In the genomic region with DNA sequence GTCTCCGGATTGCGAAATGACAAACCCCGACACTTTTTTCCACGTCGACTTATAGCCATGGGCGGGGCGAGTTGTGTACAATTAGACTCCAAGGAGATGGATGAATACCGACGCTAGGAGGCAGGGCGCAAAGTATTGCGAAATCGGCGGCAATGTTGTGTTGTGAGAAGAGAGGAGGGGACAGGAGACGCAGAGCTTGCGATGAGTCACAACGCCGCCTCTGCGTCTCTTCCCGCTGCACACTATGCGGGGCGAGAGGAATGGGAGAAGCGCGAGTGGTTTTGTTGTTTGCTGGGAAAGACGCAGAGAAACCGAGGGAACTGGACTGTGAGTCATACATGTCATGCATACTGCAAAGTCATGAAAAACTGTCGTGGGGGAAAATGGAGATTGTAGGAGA, we compare ENCODE assay signal across 2 worm cellular contexts.
TF ChIP-seq lines count a peak whose summit lies in the region.

No protein-coding gene starts in this region.

TF ChIP-seq in whole organism, L4 larva, 104 proteins besides CTCF, POLR2A, EP300 and RAD21 (continued from another document):
- TF ChIP-seq nhr-111 (GFP tag; optimal IDR thresholded peaks at IDR 0.05; lab: Kevin White, UChicago) = no peak
- TF ChIP-seq zfp-3 (GFP tag; conservative IDR thresholded peaks at IDR 0.05; lab: Robert Waterston, UW) = 0 out of 2 replicates have a peak, but pooled peaks have one; percentile 22
- peak in 1 of 2 experiments; percentile 97 for TF ChIP-seq unc-62 (GFP tag; optimal IDR thresholded peaks at IDR 0.05 in 1 of 2; lab: Kevin White, UChicago)
- no peak for TF ChIP-seq unc-62 (tag; optimal IDR thresholded peaks at IDR 0.05; lab: Kevin White, UChicago)
- peak; percentile 80 for TF ChIP-seq nhr-10 (tag; optimal IDR thresholded peaks at IDR 0.05; lab: Kevin White, UChicago)
- no peak for TF ChIP-seq tag-97 (GFP tag; IDR thresholded peaks at IDR 0.05; lab: Robert Waterston, UW)
- peak; percentile 73 for TF ChIP-seq ztf-7 (tag; optimal IDR thresholded peaks at IDR 0.05; lab: Kevin White, UChicago)
- TF ChIP-seq zfp-2 (tag; optimal IDR thresholded peaks at IDR 0.05; lab: Kevin White, UChicago) = peak; percentile 9
- TF ChIP-seq pqm-1 (tag; optimal IDR thresholded peaks at IDR 0.05; lab: Kevin White, UChicago) = peak; percentile 28
- no peak for TF ChIP-seq skn-1 (tag; optimal IDR thresholded peaks at IDR 0.05; lab: Kevin White, UChicago)
- peak; percentile 67 for TF ChIP-seq ctbp-1 (GFP tag; IDR thresholded peaks at IDR 0.05; lab: Robert Waterston, UW)
- TF ChIP-seq Y75B8A.6 (GFP tag; IDR thresholded peaks at IDR 0.05; lab: Robert Waterston, UW) = 0 out of 2 replicates have a peak, but pooled peaks have one; percentile 8
- peak; percentile 45 for TF ChIP-seq fkh-10 (GFP tag; optimal IDR thresholded peaks at IDR 0.05; lab: Kevin White, UChicago)
- TF ChIP-seq mdt-29 (GFP tag; IDR thresholded peaks at IDR 0.05; lab: Robert Waterston, UW) = 0 out of 2 replicates have a peak, but pooled peaks have one; percentile 27
- TF ChIP-seq lin-15B (tag; optimal IDR thresholded peaks at IDR 0.05; lab: Kevin White, UChicago) = no peak
- TF ChIP-seq Y105C5A.15 (GFP tag; IDR thresholded peaks at IDR 0.05; lab: Robert Waterston, UW) = 0 out of 2 replicates have a peak, but pooled peaks have one; percentile 45
- TF ChIP-seq aha-1 (tag; lab: Kevin White, UChicago) = peak; percentile 99
- peak; percentile 93 for TF ChIP-seq pha-4 (GFP tag; IDR thresholded peaks at IDR 0.05; lab: Robert Waterston, UW)
- TF ChIP-seq pha-4 (tag; optimal IDR thresholded peaks at IDR 0.05; lab: Kevin White, UChicago) = peak; percentile 82
- TF ChIP-seq nhr-28 (tag; optimal IDR thresholded peaks at IDR 0.05; lab: Kevin White, UChicago) = peak; percentile 96
- TF ChIP-seq daf-12 (tag; optimal IDR thresholded peaks at IDR 0.05; lab: Kevin White, UChicago) = no peak
- peak; percentile 63 to 82 for TF ChIP-seq lsy-2 (tag; optimal IDR thresholded peaks at IDR 0.05; lab: Kevin White, UChicago)
- no peak for TF ChIP-seq ceh-28 (tag; optimal IDR thresholded peaks at IDR 0.05; lab: Kevin White, UChicago)
- no peak for TF ChIP-seq lin-39 (tag; optimal IDR thresholded peaks at IDR 0.05; lab: Kevin White, UChicago)
- TF ChIP-seq F49E8.2 (tag; optimal IDR thresholded peaks at IDR 0.05; lab: Kevin White, UChicago; ENCODE audit: borderline replicate concordance) = no peak
- peak; percentile 96 for TF ChIP-seq hlh-30 (tag; optimal IDR thresholded peaks at IDR 0.05; lab: Kevin White, UChicago; ENCODE audit: insufficient read depth)
- peak in 1 of 2 experiments; percentile 32; a peak in 1 of 4 replicates for TF ChIP-seq madf-5 (GFP tag; IDR thresholded peaks at IDR 0.05; lab: Robert Waterston, UW)
- TF ChIP-seq attf-4 (tag; optimal IDR thresholded peaks at IDR 0.05; lab: Kevin White, UChicago) = peak; percentile 70
- TF ChIP-seq mxl-3 (GFP tag; optimal IDR thresholded peaks at IDR 0.05; lab: Kevin White, UChicago) = peak; percentile 93
- no peak for TF ChIP-seq F44E2.7 (GFP tag; IDR thresholded peaks at IDR 0.05; lab: Robert Waterston, UW)
- peak; percentile 28 for TF ChIP-seq snpc-4 (tag; optimal IDR thresholded peaks at IDR 0.05; lab: Kevin White, UChicago)
- no peak for TF ChIP-seq ZK546.5 (tag; optimal IDR thresholded peaks at IDR 0.05; lab: Kevin White, UChicago)
- no peak for TF ChIP-seq D1046.2 (GFP tag; IDR thresholded peaks at IDR 0.05; lab: Robert Waterston, UW)
- TF ChIP-seq nhr-76 (tag; optimal IDR thresholded peaks at IDR 0.05; lab: Kevin White, UChicago) = no peak
- peak; percentile 88 for TF ChIP-seq nhr-25 (tag; optimal IDR thresholded peaks at IDR 0.05; lab: Kevin White, UChicago; ENCODE audit: borderline replicate concordance, insufficient read depth)
- TF ChIP-seq mdl-1 (tag; optimal IDR thresholded peaks at IDR 0.05; lab: Kevin White, UChicago) = peak; percentile 84 to 95
- no peak for TF ChIP-seq egl-27 (tag; optimal IDR thresholded peaks at IDR 0.05; lab: Kevin White, UChicago)
- no peak for TF ChIP-seq R02D3.7 (tag; optimal IDR thresholded peaks at IDR 0.05; lab: Kevin White, UChicago)
- TF ChIP-seq nhr-11 (tag; optimal IDR thresholded peaks at IDR 0.05; lab: Kevin White, UChicago) = peak; percentile 93
- peak; percentile 80 for TF ChIP-seq dmd-9 (GFP tag; IDR thresholded peaks at IDR 0.05; lab: Robert Waterston, UW)
- TF ChIP-seq sdz-12 (GFP tag; optimal IDR thresholded peaks at IDR 0.05; lab: Kevin White, UChicago) = no peak
- TF ChIP-seq F10B5.3 (tag; optimal IDR thresholded peaks at IDR 0.05; lab: Kevin White, UChicago) = peak; percentile 59
- peak; percentile 44 for TF ChIP-seq lin-13 (GFP tag; optimal IDR thresholded peaks at IDR 0.05; lab: Kevin White, UChicago)
- TF ChIP-seq lin-1 (GFP tag; IDR thresholded peaks at IDR 0.05; lab: Robert Waterston, UW) = peak; percentile 91
- TF ChIP-seq mes-2 (tag; optimal IDR thresholded peaks at IDR 0.05; lab: Kevin White, UChicago; ENCODE audit: poor library complexity, severe bottlenecking) = peak; percentile 72
- no peak for TF ChIP-seq aly-2 (tag; optimal IDR thresholded peaks at IDR 0.05; lab: Kevin White, UChicago)
- peak; percentile 50 for TF ChIP-seq spr-3 (GFP tag; optimal IDR thresholded peaks at IDR 0.05; lab: Kevin White, UChicago)
- TF ChIP-seq F26F4.8 (GFP tag; conservative IDR thresholded peaks at IDR 0.05; lab: Robert Waterston, UW) = no peak
- TF ChIP-seq unc-130 (GFP tag; optimal IDR thresholded peaks at IDR 0.05; lab: Kevin White, UChicago) = no peak

TF ChIP-seq in whole organism, late embryonic, 69 proteins besides CTCF, POLR2A, EP300 and RAD21 (continued from another document):
- TF ChIP-seq pha-2 (tag; optimal IDR thresholded peaks at IDR 0.05; lab: Kevin White, UChicago) (peak; percentile 17), nhr-232 (tag; optimal IDR thresholded peaks at IDR 0.05; lab: Kevin White, UChicago) (peak; percentile 32), ceh-2 (tag; optimal IDR thresholded peaks at IDR 0.05; lab: Kevin White, UChicago) (no peak), unc-3 (GFP tag; conservative IDR thresholded peaks at IDR 0.05; lab: Robert Waterston, UW) (no peak), unc-3 (tag; optimal IDR thresholded peaks at IDR 0.05; lab: Kevin White, UChicago) (no peak)
